Worm (Caenorhabditis elegans): ENCODE results near the gene col-12.
"Not testable (repeated sequence)": the region's sequence is repeated elsewhere in the genome, so short reads cannot be mapped to it uniquely, and the experiment has no call there.

ce11 chrV:10423968-10424367 lies 1.0 kb downstream of the col-12 start:
- TF ChIP-seq ceh-100 (GFP tag; IDR thresholded peaks at IDR 0.05); rpc-1 (optimal IDR thresholded peaks at IDR 0.05); rpc-1 (tag; optimal IDR thresholded peaks at IDR 0.05); attf-3 (GFP tag; conservative IDR thresholded peaks at IDR 0.05); pha-4 (tag; optimal IDR thresholded peaks at IDR 0.05); snpc-4 (GFP tag; optimal IDR thresholded peaks at IDR 0.05); snpc-4 (tag; optimal IDR thresholded peaks at IDR 0.05); snpc-1.1 (tag; optimal IDR thresholded peaks at IDR 0.05; ENCODE audit: insufficient read depth); ztf-3 (GFP tag; optimal IDR thresholded peaks at IDR 0.05); rec-8 (tag; optimal IDR thresholded peaks at IDR 0.05): not testable (repeated sequence)

Data from whole organism, young adult.